Fruit fly (Drosophila melanogaster) whole organism, prepupa: Measurements from ENCODE around the gene CG3505.

Source experiments
- CG16779 ChIP-seq: fragments of 200-800 bp; sonication (Bioruptor generic); optimal IDR thresholded peaks from 3 replicates; lab custom pipeline; 2017; ENCODE audit warnings: missing biosample characterization, mild to moderate bottlenecking, missing genetic modification characterization
- CG4318 ChIP-seq: fragments of 200-800 bp; sonication (Bioruptor generic); optimal IDR thresholded peaks from 3 replicates; lab custom pipeline; 2017; ENCODE audit warnings: missing biosample characterization, mild to moderate bottlenecking, missing genetic modification characterization
- Eip75B ChIP-seq: fragments of 200-800 bp; sonication (Bioruptor generic); optimal IDR thresholded peaks from 3 replicates; lab custom pipeline; 2016; ENCODE audit warnings: missing biosample characterization, missing genetic modification characterization
- Eip93F ChIP-seq: fragments of 200-800 bp; sonication (Bioruptor generic); optimal IDR thresholded peaks from 2 replicates; lab custom pipeline; 2016; ENCODE audit warnings: missing biosample characterization, mild to moderate bottlenecking, missing genetic modification characterization
- esn ChIP-seq: fragments of 200-800 bp; sonication (Bioruptor generic); optimal IDR thresholded peaks from 2 replicates; lab custom pipeline; 2016; ENCODE audit warnings: missing biosample characterization, mild to moderate bottlenecking, missing genetic modification characterization, moderate library complexity

DNA sequence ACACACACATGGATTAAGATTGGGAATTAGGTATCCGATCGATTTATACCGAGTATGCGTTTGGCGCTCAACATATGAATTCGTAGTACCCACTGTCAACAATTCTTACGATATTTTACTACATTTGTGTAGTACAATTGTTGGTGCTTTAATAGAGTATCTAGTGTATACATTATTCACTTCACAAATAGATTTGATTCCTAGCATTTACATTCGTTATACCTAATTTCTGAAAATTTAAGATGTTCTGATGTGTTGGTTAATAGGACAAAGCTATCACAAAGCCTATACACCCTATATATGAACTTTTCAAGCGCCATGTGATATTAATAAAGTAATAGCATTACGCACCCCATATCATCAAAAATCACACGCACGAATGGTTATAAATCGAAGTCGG is 32.6 kb upstream of the CG3505 start:
- TF ChIP-seq CG4318 (GFP tag; lab: Kevin White, UChicago), result peak; percentile 14
- TF ChIP-seq Eip75B (GFP tag; lab: Kevin White, UChicago), result no peak
- TF ChIP-seq CG16779 (tag; lab: Kevin White, UChicago), result no peak
- peak; percentile 5 for TF ChIP-seq Eip93F (GFP tag; lab: Kevin White, UChicago)
- no peak for TF ChIP-seq esn (GFP tag; lab: Kevin White, UChicago)
